Fruit fly (Drosophila melanogaster) S2 (cell line): ENCODE results near the gene CG32100.

Experiments used
- CG8478 ChIP-seq: fragments of >200 bp; optimal IDR thresholded peaks from 2 replicates; lab custom pipeline; 2018
- CTCF ChIP-seq, 2 experiments: fragments of >200 bp; optimal IDR thresholded peaks; 2 replicates each; lab custom pipeline; 2018

dm6 chr3L:12266343-12267287 is 713 bp upstream of the CG32100 start, which contains the start of gene app:
- TF ChIP-seq CTCF (optimal IDR thresholded peaks at IDR 0.05; lab: Kevin White, UChicago): no peak
- no peak for TF ChIP-seq CG8478 (lab: Kevin White, UChicago)
